Worm (Caenorhabditis elegans): Measurements from ENCODE around the gene dnc-4.

DNA sequence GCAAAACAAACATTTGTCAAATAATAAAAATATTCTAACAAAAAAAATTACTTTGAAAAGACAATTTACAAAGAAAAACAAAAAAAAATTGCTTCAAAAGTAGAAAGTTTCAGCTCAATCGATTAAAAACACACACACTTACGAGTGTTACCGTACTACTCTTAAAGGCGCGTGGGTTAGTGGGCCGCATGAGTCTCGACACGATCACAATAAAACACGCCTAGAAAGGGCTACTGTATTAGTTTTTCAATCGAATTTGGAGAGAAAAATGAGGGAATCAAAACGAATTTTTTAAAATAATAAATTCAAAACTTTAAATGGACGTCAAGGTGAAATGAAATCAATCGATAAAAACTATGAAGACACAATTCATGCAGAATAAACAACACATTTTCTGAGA is 9.1 kb downstream of the dnc-4 start:
- TF ChIP-seq F13C5.2 (tag; optimal IDR thresholded peaks at IDR 0.05) = no peak
- no peak for TF ChIP-seq ama-1 (optimal IDR thresholded peaks at IDR 0.05)
- TF ChIP-seq flt-1 (GFP tag; IDR thresholded peaks at IDR 0.05) = no peak
- no peak for TF ChIP-seq sea-1 (GFP tag; conservative IDR thresholded peaks at IDR 0.05)
- TF ChIP-seq ceh-36 (tag; optimal IDR thresholded peaks at IDR 0.05) = no peak
- TF ChIP-seq pes-1 (GFP tag; IDR thresholded peaks at IDR 0.05) = no peak
- TF ChIP-seq B0310.2 (tag; optimal IDR thresholded peaks at IDR 0.05) = no peak
- no peak for TF ChIP-seq ets-7 (tag; optimal IDR thresholded peaks at IDR 0.05)

Measured in whole organism, early embryonic.